Worm (Caenorhabditis elegans) whole organism, L2 larva: Measurements from ENCODE around the gene srlf-26.

ENCODE experiments used
- C34F6.9 ChIP-seq: fragments of 150-350 bp; optimal IDR thresholded peaks from 2 replicates; lab custom pipeline; 2014; ENCODE audit warnings: missing biosample characterization, missing genetic modification characterization
- F13H6.1 ChIP-seq: sonication (generic microtip); optimal IDR thresholded peaks from 2 replicates; lab custom pipeline; 2016; ENCODE audit warnings: missing genetic modification characterization, missing compliant biosample characterization
- Y55F3AM.14 ChIP-seq: fragments of 200-800 bp; sonication (Bioruptor generic); optimal IDR thresholded peaks from 2 replicates; lab custom pipeline; 2018; ENCODE audit warnings: mild to moderate bottlenecking, missing genetic modification characterization, missing compliant biosample characterization
- ZK546.5 ChIP-seq: sonication (generic microtip); optimal IDR thresholded peaks from 2 replicates; lab custom pipeline; 2017; ENCODE audit warnings: missing biosample characterization, missing genetic modification characterization
- alr-1 ChIP-seq: fragments of 150-350 bp; optimal IDR thresholded peaks from 2 replicates; lab custom pipeline; 2014; ENCODE audit warnings: missing biosample characterization, missing genetic modification characterization
- aly-2 ChIP-seq: fragments of 150-350 bp; optimal IDR thresholded peaks from 2 replicates; lab custom pipeline; 2014; ENCODE audit warnings: missing biosample characterization, missing genetic modification characterization
- ama-1 ChIP-seq: fragments of 150-350 bp; optimal IDR thresholded peaks from 2 replicates; lab custom pipeline; 2018; ENCODE audit warnings: inconsistent platforms
- blmp-1 ChIP-seq: sonication (generic microtip); optimal IDR thresholded peaks from 2 replicates; lab custom pipeline; 2017; ENCODE audit warnings: missing genetic modification characterization, mild to moderate bottlenecking, missing compliant biosample characterization, antibody characterized with exemption, moderate library complexity; ENCODE audit not compliant: insufficient read depth
- ceh-16 ChIP-seq: fragments of 150-350 bp; optimal IDR thresholded peaks from 2 replicates; lab custom pipeline; 2014; ENCODE audit warnings: missing biosample characterization, missing genetic modification characterization
- crh-2 ChIP-seq: sonication (generic microtip); optimal IDR thresholded peaks from 2 replicates; lab custom pipeline; 2017; ENCODE audit warnings: missing biosample characterization, missing genetic modification characterization
- dmd-4 ChIP-seq: sonication (generic microtip); optimal IDR thresholded peaks from 2 replicates; lab custom pipeline; 2017; ENCODE audit warnings: missing biosample characterization, missing genetic modification characterization
- egl-27 ChIP-seq: sonication (generic microtip); optimal IDR thresholded peaks from 3 replicates; lab custom pipeline; 2017; ENCODE audit warnings: missing biosample characterization, missing genetic modification reagents, missing genetic modification characterization
- elt-1 ChIP-seq: fragments of 150-350 bp; optimal IDR thresholded peaks from 2 replicates; lab custom pipeline; 2014; ENCODE audit warnings: missing biosample characterization, missing genetic modification characterization
- elt-3 ChIP-seq: sonication (generic microtip); optimal IDR thresholded peaks from 2 replicates; lab custom pipeline; 2017; ENCODE audit warnings: missing biosample characterization, missing genetic modification characterization
- fos-1 ChIP-seq: fragments of 150-350 bp; optimal IDR thresholded peaks from 2 replicates; lab custom pipeline; 2014; ENCODE audit warnings: missing biosample characterization, missing genetic modification characterization
- gmeb-1 ChIP-seq: fragments of 150-350 bp; optimal IDR thresholded peaks from 2 replicates; lab custom pipeline; 2014; ENCODE audit warnings: missing biosample characterization, missing genetic modification characterization
- lin-11 ChIP-seq: fragments of 150-350 bp; sonication (generic microtip); optimal IDR thresholded peaks from 2 replicates; lab custom pipeline; 2014; ENCODE audit warnings: missing biosample characterization, missing genetic modification characterization, inconsistent platforms, mixed read lengths
- lin-13 ChIP-seq: fragments of 150-350 bp; optimal IDR thresholded peaks from 2 replicates; lab custom pipeline; 2014; ENCODE audit warnings: missing biosample characterization, missing genetic modification reagents, missing genetic modification characterization
- lin-39 ChIP-seq: fragments of 150-350 bp; optimal IDR thresholded peaks from 2 replicates; lab custom pipeline; 2014; ENCODE audit warnings: missing biosample characterization, missing genetic modification reagents, missing genetic modification characterization
- lsy-2 ChIP-seq, 2 experiments: fragments of 150-350 bp in 1 of 2; sonication (generic microtip) in 1 of 2; optimal IDR thresholded peaks; 2 replicates each; lab custom pipeline; 2014 to 2017; ENCODE audit warnings: missing biosample characterization in 2 of 2, missing genetic modification characterization in 2 of 2
- mab-5 ChIP-seq: fragments of 150-350 bp; optimal IDR thresholded peaks from 2 replicates; lab custom pipeline; 2014; ENCODE audit warnings: missing biosample characterization, missing genetic modification characterization
- mdl-1 ChIP-seq, 2 experiments: fragments of 150-350 bp in 1 of 2; sonication (generic microtip) in 1 of 2; optimal IDR thresholded peaks; 2 replicates each; lab custom pipeline; 2017; ENCODE audit warnings: missing biosample characterization in 2 of 2, missing genetic modification characterization in 2 of 2
- nhr-129 ChIP-seq: fragments of 150-350 bp; optimal IDR thresholded peaks from 2 replicates; lab custom pipeline; 2014; ENCODE audit warnings: missing biosample characterization, missing genetic modification characterization
- nhr-25 ChIP-seq: fragments of 150-350 bp; sonication (generic microtip); optimal IDR thresholded peaks from 3 replicates; lab custom pipeline; 2014; ENCODE audit warnings: missing biosample characterization, missing genetic modification characterization
- nhr-6 ChIP-seq: fragments of 150-350 bp; optimal IDR thresholded peaks from 2 replicates; lab custom pipeline; 2014; ENCODE audit warnings: missing biosample characterization, missing genetic modification characterization
- nhr-77 ChIP-seq: fragments of 150-350 bp; optimal IDR thresholded peaks from 2 replicates; lab custom pipeline; 2014; ENCODE audit warnings: missing biosample characterization, missing genetic modification characterization
- peb-1 ChIP-seq: fragments of 150-350 bp; optimal IDR thresholded peaks from 2 replicates; lab custom pipeline; 2014; ENCODE audit warnings: missing biosample characterization, missing genetic modification characterization
- sem-4 ChIP-seq: fragments of 150-350 bp; optimal IDR thresholded peaks from 2 replicates; lab custom pipeline; 2014; ENCODE audit warnings: missing biosample characterization, missing genetic modification reagents, missing genetic modification characterization
- skn-1 ChIP-seq: sonication (generic microtip); optimal IDR thresholded peaks from 2 replicates; lab custom pipeline; 2017; ENCODE audit warnings: missing biosample characterization, missing genetic modification characterization
- sma-3 ChIP-seq: sonication (generic microtip); optimal IDR thresholded peaks from 2 replicates; lab custom pipeline; 2016; ENCODE audit warnings: missing genetic modification reagents, missing genetic modification characterization, missing compliant biosample characterization
- sma-9 ChIP-seq, 2 experiments: fragments of 150-350 bp in 1 of 2; sonication (generic microtip) in 1 of 2; optimal IDR thresholded peaks; 2 replicates each; lab custom pipeline; 2014 to 2016; ENCODE audit warnings: missing genetic modification characterization in 2 of 2, mild to moderate bottlenecking in 1 of 2, missing biosample characterization in 1 of 2, missing compliant biosample characterization in 1 of 2, missing genetic modification reagents in 1 of 2, moderate library complexity in 1 of 2
- snpc-4 ChIP-seq: fragments of 150-350 bp; optimal IDR thresholded peaks from 2 replicates; lab custom pipeline; 2014; ENCODE audit warnings: missing biosample characterization, missing genetic modification characterization
- unc-39 ChIP-seq: fragments of 150-350 bp; optimal IDR thresholded peaks from 2 replicates; lab custom pipeline; 2014; ENCODE audit warnings: missing biosample characterization, missing genetic modification characterization
- unc-55 ChIP-seq: fragments of 150-350 bp; sonication (generic microtip); optimal IDR thresholded peaks from 3 replicates; lab custom pipeline; 2014; ENCODE audit warnings: missing biosample characterization, missing genetic modification reagents, missing genetic modification characterization
- unc-62 ChIP-seq: fragments of 150-350 bp; optimal IDR thresholded peaks from 2 replicates; lab custom pipeline; 2014; ENCODE audit warnings: missing biosample characterization, missing genetic modification reagents, missing genetic modification characterization
- zag-1 ChIP-seq: fragments of 150-350 bp; optimal IDR thresholded peaks from 2 replicates; lab custom pipeline; 2014; ENCODE audit warnings: missing biosample characterization, missing genetic modification characterization
- ztf-11 ChIP-seq: sonication (generic microtip); optimal IDR thresholded peaks from 2 replicates; lab custom pipeline; 2017; ENCODE audit warnings: missing biosample characterization, missing genetic modification characterization

Gene srlf-26

DNA sequence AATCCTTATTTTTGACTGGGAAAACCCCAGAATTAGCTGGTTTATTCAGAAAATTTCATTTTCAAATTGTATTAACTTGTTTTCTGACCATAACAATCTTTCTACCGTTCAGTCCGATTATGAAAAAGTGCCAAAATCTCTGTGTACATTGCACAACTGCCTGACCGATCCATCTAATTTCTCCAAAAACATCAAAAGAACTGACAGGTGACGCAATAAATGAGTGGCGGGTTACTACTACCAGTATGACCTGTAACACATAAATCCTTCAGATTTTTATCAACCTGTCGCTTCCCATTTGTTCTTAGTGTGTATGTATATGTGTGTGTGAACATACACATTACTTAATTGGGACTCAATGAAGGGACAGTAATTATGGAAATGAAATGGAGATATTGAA, 38.0 kb downstream of the srlf-26 start:
- TF ChIP-seq ceh-16 (tag; lab: Kevin White, UChicago) = peak; percentile 63
- TF ChIP-seq nhr-77 (tag; lab: Kevin White, UChicago) = no peak
- peak; percentile 33 for TF ChIP-seq nhr-129 (tag; lab: Kevin White, UChicago)
- TF ChIP-seq elt-1 (tag; lab: Kevin White, UChicago) = no peak
- TF ChIP-seq nhr-6 = no peak

- TF ChIP-seq sma-3 (no peak), nhr-25 (tag; lab: Kevin White, UChicago) (peak; percentile 61), nhr-129 (tag; lab: Kevin White, UChicago) (peak; percentile 62), nhr-6 (no peak), fos-1 (tag; lab: Kevin White, UChicago) (peak; percentile 1), lsy-2 (tag; optimal IDR thresholded peaks at IDR 0.05; lab: Kevin White, UChicago) (no peak), C34F6.9 (tag; lab: Kevin White, UChicago) (peak; percentile 1), lin-11 (tag; lab: Kevin White, UChicago) (no peak), ceh-16 (tag; lab: Kevin White, UChicago) (peak; percentile 91), elt-1 (tag; lab: Kevin White, UChicago) (peak; percentile 69)
Measured at ce11 chrIV:13718918-13719317, 40.2 kb downstream of the srlf-26 start.

- TF ChIP-seq mab-5 = peak; percentile 77
- TF ChIP-seq nhr-25 (tag; lab: Kevin White, UChicago) = peak; percentile 46
- no peak for TF ChIP-seq lin-11 (tag; lab: Kevin White, UChicago)
- TF ChIP-seq mdl-1 (tag; optimal IDR thresholded peaks at IDR 0.05; lab: Kevin White, UChicago) = no peak
Measured at ce11 chrIV:13721000-13721399, 42.3 kb downstream of the srlf-26 start.

DNA sequence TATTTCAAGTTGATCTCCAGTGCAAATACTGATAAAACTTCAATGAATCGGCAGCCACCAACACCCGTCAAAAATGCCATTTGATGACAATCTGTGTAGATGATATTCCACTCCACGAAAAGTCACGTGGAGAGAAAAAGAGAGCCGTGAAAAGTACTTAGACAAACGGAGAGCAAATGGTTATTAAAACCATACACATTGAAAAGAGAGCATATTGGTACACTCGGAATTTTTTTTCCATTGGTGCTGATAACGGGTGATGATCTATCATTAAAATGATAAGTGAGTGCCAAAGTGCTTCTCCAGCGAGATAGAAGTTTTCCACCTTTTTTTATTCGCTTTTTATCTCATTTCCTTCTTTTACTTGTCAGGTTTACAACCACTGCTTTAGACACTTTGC, 46.5 kb downstream of the srlf-26 start:
- peak; percentile 52 for TF ChIP-seq sma-3
- no peak for TF ChIP-seq dmd-4 (tag; lab: Kevin White, UChicago)
- no peak for TF ChIP-seq nhr-25 (tag; lab: Kevin White, UChicago)
- no peak for TF ChIP-seq elt-3 (tag; lab: Kevin White, UChicago)
- peak; percentile 30 for TF ChIP-seq gmeb-1
- no peak for TF ChIP-seq unc-62 (GFP tag; lab: Kevin White, UChicago)
- TF ChIP-seq elt-1 (tag; lab: Kevin White, UChicago) = no peak
- TF ChIP-seq fos-1 (tag; lab: Kevin White, UChicago) = peak; percentile 93
- TF ChIP-seq nhr-129 (tag; lab: Kevin White, UChicago) = peak; percentile 57
- no peak for TF ChIP-seq lin-39 (tag; lab: Kevin White, UChicago)
- TF ChIP-seq lin-11 (tag; lab: Kevin White, UChicago) = no peak
- TF ChIP-seq mdl-1 (tag; optimal IDR thresholded peaks at IDR 0.05; lab: Kevin White, UChicago) = no peak
- TF ChIP-seq crh-2 = peak; percentile 58
- TF ChIP-seq lsy-2 (tag; optimal IDR thresholded peaks at IDR 0.05; lab: Kevin White, UChicago) = no peak
- no peak for TF ChIP-seq snpc-4
- peak; percentile 34 for TF ChIP-seq F13H6.1 (tag; lab: Kevin White, UChicago)
- no peak for TF ChIP-seq alr-1 (tag; lab: Kevin White, UChicago)
- no peak for TF ChIP-seq lin-13 (GFP tag; lab: Kevin White, UChicago)
- peak; percentile 77 for TF ChIP-seq skn-1 (tag; lab: Kevin White, UChicago)
- TF ChIP-seq unc-55 (GFP tag; lab: Kevin White, UChicago) = no peak
- no peak for TF ChIP-seq zag-1 (tag; lab: Kevin White, UChicago)
- TF ChIP-seq ama-1 (lab: Kevin White, UChicago) = no peak
- TF ChIP-seq sma-9 (GFP tag; optimal IDR thresholded peaks at IDR 0.05; lab: Kevin White, UChicago) = peak; percentile 81
- TF ChIP-seq sma-9 (tag; optimal IDR thresholded peaks at IDR 0.05; lab: Kevin White, UChicago) = no peak
- TF ChIP-seq ZK546.5 (tag; lab: Kevin White, UChicago) = no peak
- no peak for TF ChIP-seq blmp-1 (tag; lab: Kevin White, UChicago)
- no peak for TF ChIP-seq C34F6.9 (tag; lab: Kevin White, UChicago)
- TF ChIP-seq unc-39 (tag; lab: Kevin White, UChicago) = no peak
- no peak for TF ChIP-seq Y55F3AM.14 (GFP tag; lab: Kevin White, UChicago)
- TF ChIP-seq mab-5 = no peak

- no peak for TF ChIP-seq alr-1 (tag; lab: Kevin White, UChicago)
- no peak for TF ChIP-seq ceh-16 (tag; lab: Kevin White, UChicago)
- no peak for TF ChIP-seq aly-2 (tag; lab: Kevin White, UChicago)
- TF ChIP-seq sma-9 (GFP tag; optimal IDR thresholded peaks at IDR 0.05; lab: Kevin White, UChicago) = no peak
- TF ChIP-seq sma-9 (tag; optimal IDR thresholded peaks at IDR 0.05; lab: Kevin White, UChicago) = no peak
- no peak for TF ChIP-seq unc-55 (GFP tag; lab: Kevin White, UChicago)
- TF ChIP-seq lsy-2 (tag; optimal IDR thresholded peaks at IDR 0.05; lab: Kevin White, UChicago) = no peak
- TF ChIP-seq F13H6.1 (tag; lab: Kevin White, UChicago) = no peak
- no peak for TF ChIP-seq sma-3
- no peak for TF ChIP-seq peb-1 (tag; lab: Kevin White, UChicago)
- no peak for TF ChIP-seq elt-1 (tag; lab: Kevin White, UChicago)
- TF ChIP-seq ztf-11 (tag; lab: Kevin White, UChicago) = no peak
- no peak for TF ChIP-seq unc-39 (tag; lab: Kevin White, UChicago)
- no peak for TF ChIP-seq crh-2
- TF ChIP-seq sem-4 (tag; lab: Kevin White, UChicago) = no peak
- no peak for TF ChIP-seq gmeb-1
- TF ChIP-seq mab-5 = no peak
- no peak for TF ChIP-seq egl-27 (tag; lab: Kevin White, UChicago)
- TF ChIP-seq ZK546.5 (tag; lab: Kevin White, UChicago) = no peak
Measured at ce11 chrIV:13726630-13727029, 47.9 kb downstream of the srlf-26 start, which contains the start of gene ent-4. TSS of gene ent-4 (plus strand) at chrIV:13726930.
